Worm (Caenorhabditis elegans) whole organism, mixed stage, embryonic: ENCODE measurements around the gene srh-231.

Experiments used
- M03D4.4 ChIP-seq: sonication (generic microtip); optimal IDR thresholded peaks from 2 replicates; lab custom pipeline; 2017; ENCODE audit warnings: mild to moderate bottlenecking, missing genetic modification characterization, missing compliant biosample characterization
- bed-3 ChIP-seq: fragments of 200-800 bp; sonication (Bioruptor generic); optimal IDR thresholded peaks from 3 replicates; lab custom pipeline; 2018; ENCODE audit warnings: mild to moderate bottlenecking, missing genetic modification characterization, moderate library complexity, missing compliant biosample characterization
- blmp-1 ChIP-seq: fragments of 150-350 bp; optimal IDR thresholded peaks from 2 replicates; lab custom pipeline; 2014; ENCODE audit warnings: missing biosample characterization, missing genetic modification characterization
- ceh-39 ChIP-seq: fragments of 150-350 bp; optimal IDR thresholded peaks from 2 replicates; lab custom pipeline; 2014; ENCODE audit warnings: missing biosample characterization, missing genetic modification characterization
- ceh-43 ChIP-seq: fragments of 200-800 bp; sonication (Bioruptor generic); optimal IDR thresholded peaks from 2 replicates; lab custom pipeline; 2018; ENCODE audit warnings: mild to moderate bottlenecking, missing genetic modification characterization, moderate library complexity, missing compliant biosample characterization
- ceh-83 ChIP-seq: fragments of 200-800 bp; sonication (Bioruptor generic); optimal IDR thresholded peaks from 2 replicates; lab custom pipeline; 2018; ENCODE audit warnings: mild to moderate bottlenecking, missing genetic modification characterization, missing compliant biosample characterization
- drap-1 ChIP-seq: fragments of 200-800 bp; sonication (Bioruptor generic); optimal IDR thresholded peaks from 3 replicates; lab custom pipeline; 2018; ENCODE audit warnings: mild to moderate bottlenecking, missing genetic modification characterization, missing compliant biosample characterization
- elt-1 ChIP-seq: sonication (generic microtip); optimal IDR thresholded peaks from 2 replicates; lab custom pipeline; 2017; ENCODE audit warnings: missing genetic modification characterization, mild to moderate bottlenecking, missing compliant biosample characterization, antibody characterized with exemption, moderate library complexity, borderline replicate concordance; ENCODE audit not compliant: insufficient read depth
- elt-3 ChIP-seq: fragments of 150-350 bp; optimal IDR thresholded peaks from 2 replicates; lab custom pipeline; 2014; ENCODE audit warnings: missing biosample characterization, missing genetic modification characterization
- ham-2 ChIP-seq: fragments of 200-800 bp; sonication (Bioruptor generic); optimal IDR thresholded peaks from 2 replicates; lab custom pipeline; 2018; ENCODE audit warnings: mild to moderate bottlenecking, missing genetic modification characterization, missing compliant biosample characterization
- hlh-1 ChIP-seq: fragments of 150-350 bp; optimal IDR thresholded peaks from 2 replicates; lab custom pipeline; 2014; ENCODE audit warnings: missing biosample characterization, missing genetic modification reagents, missing genetic modification characterization
- lin-13 ChIP-seq: fragments of 150-350 bp; optimal IDR thresholded peaks from 2 replicates; lab custom pipeline; 2014; ENCODE audit warnings: missing biosample characterization, missing genetic modification characterization
- lin-32 ChIP-seq: fragments of 200-800 bp; sonication (Bioruptor generic); optimal IDR thresholded peaks from 2 replicates; lab custom pipeline; 2018; ENCODE audit warnings: mild to moderate bottlenecking, missing genetic modification characterization, missing compliant biosample characterization
- lsy-2 ChIP-seq: fragments of 150-350 bp; optimal IDR thresholded peaks from 2 replicates; lab custom pipeline; 2014; ENCODE audit warnings: missing biosample characterization, missing genetic modification characterization
- mab-5 ChIP-seq: fragments of 150-350 bp; optimal IDR thresholded peaks from 2 replicates; lab custom pipeline; 2014; ENCODE audit warnings: missing biosample characterization, missing genetic modification characterization
- mep-1 ChIP-seq: fragments of 150-350 bp; optimal IDR thresholded peaks from 2 replicates; lab custom pipeline; 2017; ENCODE audit warnings: missing biosample characterization, missing genetic modification reagents, missing genetic modification characterization, inconsistent platforms
- mls-2 ChIP-seq: sonication (generic microtip); optimal IDR thresholded peaks from 2 replicates; lab custom pipeline; 2016; ENCODE audit warnings: mild to moderate bottlenecking, missing genetic modification characterization, moderate library complexity, missing compliant biosample characterization
- nhr-12 ChIP-seq: fragments of 150-350 bp; optimal IDR thresholded peaks from 2 replicates; lab custom pipeline; 2014; ENCODE audit warnings: missing biosample characterization, missing genetic modification characterization
- nhr-2 ChIP-seq: fragments of 150-350 bp; optimal IDR thresholded peaks from 2 replicates; lab custom pipeline; 2014; ENCODE audit warnings: missing biosample characterization, missing genetic modification characterization
- nhr-237 ChIP-seq: fragments of 150-350 bp; optimal IDR thresholded peaks from 2 replicates; lab custom pipeline; 2014; ENCODE audit warnings: missing biosample characterization, missing genetic modification characterization
- nhr-28 ChIP-seq: fragments of 150-350 bp; optimal IDR thresholded peaks from 2 replicates; lab custom pipeline; 2014; ENCODE audit warnings: missing biosample characterization, missing genetic modification characterization
- nhr-76 ChIP-seq: sonication (generic microtip); optimal IDR thresholded peaks from 2 replicates; lab custom pipeline; 2017; ENCODE audit warnings: missing biosample characterization, missing genetic modification characterization
- pha-4 ChIP-seq: fragments of 150-350 bp; optimal IDR thresholded peaks from 2 replicates; lab custom pipeline; 2018; ENCODE audit warnings: missing biosample characterization, missing genetic modification reagents, missing genetic modification characterization
- sptf-1 ChIP-seq: sonication (generic microtip); optimal IDR thresholded peaks from 2 replicates; lab custom pipeline; 2017; ENCODE audit warnings: mild to moderate bottlenecking, missing genetic modification characterization, moderate library complexity, missing compliant biosample characterization
- tbx-8 ChIP-seq: fragments of 200-800 bp; sonication (Bioruptor generic); optimal IDR thresholded peaks from 2 replicates; lab custom pipeline; 2018; ENCODE audit warnings: mild to moderate bottlenecking, missing genetic modification characterization, moderate library complexity, missing compliant biosample characterization
- unc-120 ChIP-seq: sonication (generic microtip); optimal IDR thresholded peaks from 2 replicates; lab custom pipeline; 2017; ENCODE audit warnings: missing genetic modification characterization, missing compliant biosample characterization; ENCODE audit not compliant: poor library complexity, severe bottlenecking
- unc-39 ChIP-seq: fragments of 150-350 bp; optimal IDR thresholded peaks from 2 replicates; lab custom pipeline; 2014; ENCODE audit warnings: missing biosample characterization, missing genetic modification characterization
- zip-8 ChIP-seq: fragments of 150-350 bp; optimal IDR thresholded peaks from 2 replicates; lab custom pipeline; 2014; ENCODE audit warnings: missing biosample characterization, missing genetic modification characterization
- ztf-11 ChIP-seq: fragments of 150-350 bp; optimal IDR thresholded peaks from 2 replicates; lab custom pipeline; 2014; ENCODE audit warnings: missing biosample characterization, missing genetic modification characterization

srh-231 gene

DNA sequence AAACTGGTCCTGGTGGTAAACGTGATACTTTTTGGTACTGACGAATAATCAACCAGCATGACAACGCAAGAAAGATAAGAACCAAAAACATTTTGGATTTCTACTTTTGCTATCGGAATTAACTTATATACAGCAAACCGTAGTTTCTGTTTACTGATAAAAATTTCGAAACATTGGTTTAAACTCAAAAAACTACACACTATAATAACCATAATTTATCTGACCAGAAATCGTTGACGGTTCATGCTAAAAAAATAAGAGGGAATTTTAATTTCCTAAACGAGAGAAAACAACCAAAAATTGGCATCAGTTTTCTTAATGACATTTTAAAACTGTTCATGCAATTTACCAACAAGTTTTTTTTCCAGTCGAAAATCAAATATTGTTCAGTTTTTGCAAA is 9.6 kb upstream of the srh-231 start, which contains the start of gene cyp-35A1:
TSS of gene cyp-35A1 (minus strand) at position 101 of the 400 bp plus-strand sequence.
- TF ChIP-seq nhr-76 (tag; lab: Kevin White, UChicago) (no peak), ceh-39 (tag; lab: Kevin White, UChicago) (no peak), tbx-8 (GFP tag; lab: Kevin White, UChicago) (no peak), nhr-2 (tag; lab: Kevin White, UChicago) (no peak), mab-5 (tag; lab: Kevin White, UChicago) (no peak), ham-2 (GFP tag; lab: Kevin White, UChicago) (no peak), unc-39 (tag; lab: Kevin White, UChicago) (no peak), elt-3 (tag; lab: Kevin White, UChicago) (no peak), pha-4 (tag; lab: Kevin White, UChicago) (no peak)

DNA sequence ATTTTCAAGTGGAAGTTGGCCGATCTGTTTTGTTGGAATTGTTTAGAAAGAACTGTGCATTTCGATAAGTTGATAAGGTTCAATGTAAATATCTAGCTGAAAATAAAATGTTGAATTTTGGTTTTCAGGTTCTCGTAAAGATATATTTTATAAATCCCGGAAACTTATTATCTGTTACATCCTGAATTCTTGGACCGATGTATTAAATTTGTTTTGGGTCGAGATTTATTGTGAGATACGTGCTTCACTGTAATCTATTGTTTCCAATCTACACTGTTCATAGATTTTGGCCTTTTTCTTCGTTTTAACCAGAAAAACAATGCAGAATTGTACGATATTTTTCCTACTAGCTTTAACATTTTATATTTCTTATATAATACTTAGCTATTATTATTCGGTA is 5.1 kb upstream of the srh-231 start, which contains the start of gene C03G6.6:
TSS of gene C03G6.6 (plus strand) at position 301 of the 400 bp plus-strand sequence.
- no peak for TF ChIP-seq blmp-1 (tag; lab: Kevin White, UChicago)

DNA sequence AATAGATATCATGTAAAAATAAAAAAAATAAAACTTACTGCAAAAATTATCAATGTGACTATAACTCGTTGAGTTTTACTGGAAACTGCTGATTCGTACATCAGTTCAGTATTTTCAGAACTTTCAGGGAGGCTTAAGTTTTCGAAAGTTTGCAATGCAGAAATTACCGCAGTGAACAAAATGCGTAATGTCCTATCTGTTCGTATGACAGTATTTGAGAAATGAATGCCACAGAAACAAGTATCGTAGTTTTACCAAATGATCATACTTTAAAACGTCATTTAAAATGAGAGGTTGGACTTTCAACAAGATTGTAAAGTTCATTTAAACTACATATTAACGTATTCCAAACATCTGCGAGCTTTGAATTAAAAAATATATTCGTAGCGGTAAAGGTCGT is 4.6 kb upstream of the srh-231 start, which contains the start of gene C03G6.21:
TSS of gene C03G6.21 (minus strand) at position 101 of the 400 bp plus-strand sequence.
- TF ChIP-seq lin-13 (no peak), ham-2 (GFP tag; lab: Kevin White, UChicago) (no peak), M03D4.4 (tag; lab: Kevin White, UChicago) (no peak), ztf-11 (tag; lab: Kevin White, UChicago) (no peak), ceh-43 (GFP tag; lab: Kevin White, UChicago) (no peak), nhr-76 (tag; lab: Kevin White, UChicago) (no peak), blmp-1 (tag; lab: Kevin White, UChicago) (no peak), nhr-12 (tag; lab: Kevin White, UChicago) (no peak), hlh-1 (tag; lab: Kevin White, UChicago) (no peak), nhr-28 (no peak), elt-3 (tag; lab: Kevin White, UChicago) (no peak), elt-1 (no peak), pha-4 (tag; lab: Kevin White, UChicago) (no peak), sptf-1 (tag; lab: Kevin White, UChicago) (no peak), unc-120 (tag; lab: Kevin White, UChicago) (no peak), ceh-83 (GFP tag; lab: Kevin White, UChicago) (no peak), unc-39 (tag; lab: Kevin White, UChicago) (no peak), mep-1 (tag; lab: Kevin White, UChicago) (no peak)
- TF ChIP-seq, all 35 proteins: peak for 0

DNA sequence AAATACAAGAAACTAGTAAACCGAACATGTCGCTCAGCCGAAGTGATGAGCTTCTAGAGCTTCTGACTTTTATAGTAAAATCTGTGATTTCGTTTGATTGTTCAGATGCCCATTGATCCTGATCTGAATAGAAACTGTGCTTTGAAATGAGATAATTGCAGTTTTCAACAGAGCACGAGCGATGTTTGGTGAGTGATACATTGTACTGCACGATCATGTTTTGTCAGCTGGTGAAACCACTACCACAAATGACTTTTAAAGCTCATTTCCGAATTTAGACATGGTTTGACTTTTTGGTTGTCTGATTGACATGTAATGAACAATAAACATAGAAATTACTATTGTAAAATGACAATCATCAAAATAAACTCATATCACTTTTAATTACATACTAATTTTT is 3.4 kb upstream of the srh-231 start, which contains the start of gene tag-293:
TSS of gene tag-293 (minus strand) at position 101 of the 400 bp plus-strand sequence.
- TF ChIP-seq elt-1 (no peak), ceh-43 (GFP tag; lab: Kevin White, UChicago) (no peak), ham-2 (GFP tag; lab: Kevin White, UChicago) (no peak), nhr-28 (no peak), drap-1 (no peak), lin-32 (no peak), tbx-8 (GFP tag; lab: Kevin White, UChicago) (no peak), hlh-1 (tag; lab: Kevin White, UChicago) (no peak)

DNA sequence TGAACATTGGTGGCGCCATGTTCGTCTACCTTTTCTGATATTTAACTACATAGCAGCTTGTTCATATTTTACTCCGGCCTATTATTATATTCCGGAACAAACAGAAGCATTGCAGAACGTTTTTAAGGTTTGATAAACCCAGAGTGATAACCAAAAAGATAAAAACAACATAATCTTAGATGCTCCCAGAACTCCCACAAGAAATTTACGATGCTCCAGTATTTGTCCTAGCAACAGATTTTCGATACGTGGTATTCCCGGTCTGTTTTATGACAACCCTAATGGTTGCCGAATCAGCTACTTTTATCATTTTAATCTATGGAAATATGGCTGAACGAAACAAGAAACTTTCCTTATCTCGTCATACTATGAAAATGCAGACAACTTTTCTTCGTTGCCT is 1.6 kb upstream of the srh-231 start:
- TF ChIP-seq ceh-43 (GFP tag; lab: Kevin White, UChicago) (no peak), mep-1 (tag; lab: Kevin White, UChicago) (no peak), unc-39 (tag; lab: Kevin White, UChicago) (no peak), bed-3 (GFP tag; lab: Kevin White, UChicago) (no peak), zip-8 (tag; lab: Kevin White, UChicago) (no peak), nhr-76 (tag; lab: Kevin White, UChicago) (no peak), sptf-1 (tag; lab: Kevin White, UChicago) (no peak), nhr-237 (no peak), lsy-2 (tag; lab: Kevin White, UChicago) (no peak), ceh-39 (tag; lab: Kevin White, UChicago) (no peak), unc-120 (tag; lab: Kevin White, UChicago) (no peak), nhr-12 (tag; lab: Kevin White, UChicago) (no peak), mls-2 (no peak), nhr-2 (tag; lab: Kevin White, UChicago) (no peak), elt-3 (tag; lab: Kevin White, UChicago) (no peak)
